Fruit fly (Drosophila melanogaster): ENCODE data around the gene CG42371.

DNA sequence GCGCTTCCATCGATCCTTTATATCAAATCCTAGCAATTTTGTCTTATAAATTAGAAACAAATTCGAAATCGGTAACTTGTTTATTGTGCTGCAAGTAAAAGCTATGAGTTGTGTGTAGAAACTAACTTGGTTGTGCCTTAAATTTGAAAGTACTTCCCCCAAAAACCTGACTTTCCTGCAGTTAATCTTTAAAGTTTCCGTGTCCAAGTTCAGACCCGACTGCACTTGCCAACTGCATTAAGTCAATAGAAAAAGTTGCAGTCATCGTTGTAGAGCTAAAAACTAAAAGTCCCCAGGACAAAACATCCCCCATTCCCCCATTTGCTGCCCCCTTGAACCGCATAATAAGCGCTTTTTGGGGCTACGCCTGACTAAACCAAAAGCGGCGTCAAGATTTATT is 23.4 kb upstream of the CG42371 start, which contains the start of gene Tengl1:
- TF ChIP-seq usp (GFP tag; optimal IDR thresholded peaks at IDR 0.05) (no peak), pan (optimal IDR thresholded peaks at IDR 0.05) (no peak), psq (optimal IDR thresholded peaks at IDR 0.05) (no peak), CG8478 (optimal IDR thresholded peaks at IDR 0.05) (no peak)

All from whole organism.